Worm (Caenorhabditis elegans): Measurements from ENCODE around the gene rib-2.

- TF ChIP-seq mdl-1 (tag; optimal IDR thresholded peaks at IDR 0.05) (no peak), lin-13 (GFP tag; optimal IDR thresholded peaks at IDR 0.05) (no peak), ces-1 (GFP tag; optimal IDR thresholded peaks at IDR 0.05) (no peak)
These were observed 6.2 kb upstream of the rib-2 start for ce11 chrIII:10736322-10736985.

All from whole organism, L1 larva.